Worm (Caenorhabditis elegans): ENCODE results near the gene K11H3.3.

DNA sequence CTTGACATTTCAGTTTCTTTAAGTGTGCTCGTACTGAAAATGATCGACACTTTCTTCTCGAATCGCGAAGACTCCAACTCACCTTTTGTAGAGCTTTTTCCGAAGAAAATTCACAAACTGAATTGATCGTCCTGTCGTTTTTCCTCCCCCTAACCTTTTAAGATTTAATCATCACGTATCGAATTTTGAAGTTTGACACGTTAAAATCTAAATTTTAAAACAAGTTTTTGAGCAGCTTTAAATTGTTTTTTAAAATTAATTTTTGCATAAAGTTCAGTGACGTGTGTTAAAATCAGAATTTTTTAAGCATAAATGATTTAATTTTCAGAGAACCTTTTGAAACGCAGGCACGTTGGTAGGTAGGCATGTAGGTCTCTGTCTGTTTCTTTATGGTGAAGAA is 39.7 kb downstream of the K11H3.3 start, which contains the start of gene alg-4:
- TF ChIP-seq lsy-2 (tag; optimal IDR thresholded peaks at IDR 0.05) (no peak), ztf-11 (tag; optimal IDR thresholded peaks at IDR 0.05) (no peak), unc-62 (GFP tag; optimal IDR thresholded peaks at IDR 0.05) (no peak), nhr-76 (tag; optimal IDR thresholded peaks at IDR 0.05) (no peak), mep-1 (tag; optimal IDR thresholded peaks at IDR 0.05) (no peak), nhr-28 (tag; optimal IDR thresholded peaks at IDR 0.05) (no peak), nhr-237 (tag; optimal IDR thresholded peaks at IDR 0.05) (no peak), sptf-1 (tag; optimal IDR thresholded peaks at IDR 0.05) (no peak), snpc-4 (tag; optimal IDR thresholded peaks at IDR 0.05) (no peak), elt-3 (tag; optimal IDR thresholded peaks at IDR 0.05) (no peak), hlh-1 (tag; optimal IDR thresholded peaks at IDR 0.05) (no peak)

Data from whole organism, mixed stage, embryonic.